Fruit fly (Drosophila melanogaster) whole organism, prepupa: ENCODE measurements around the gene CG11247.

ENCODE experiments used
- Blimp-1 ChIP-seq: fragments of 200-800 bp; sonication (Bioruptor generic); optimal IDR thresholded peaks from 3 replicates; lab custom pipeline; 2017; ENCODE audit warnings: missing biosample characterization, missing genetic modification characterization, mild to moderate bottlenecking, moderate library complexity, missing genetic modification reagents
- CG10631 ChIP-seq: fragments of 200-800 bp; sonication (Bioruptor generic); optimal IDR thresholded peaks from 2 replicates; lab custom pipeline; 2016; ENCODE audit warnings: missing biosample characterization, missing genetic modification characterization
- CG10669 ChIP-seq: fragments of 200-800 bp; sonication (Bioruptor generic); optimal IDR thresholded peaks from 3 replicates; lab custom pipeline; 2018; ENCODE audit warnings: missing biosample characterization, mild to moderate bottlenecking, missing genetic modification characterization, moderate library complexity
- CG11902 ChIP-seq: fragments of 200-800 bp; sonication (Bioruptor generic); optimal IDR thresholded peaks from 3 replicates; lab custom pipeline; 2016; ENCODE audit warnings: missing biosample characterization, missing genetic modification characterization
- CG15336 ChIP-seq: fragments of 200-800 bp; sonication (Bioruptor generic); IDR thresholded peaks from 2 replicates; pipeline ENCODE4 v1.3.6; 2022; ENCODE audit warnings: missing biosample characterization, missing genetic modification characterization
- CG1621 ChIP-seq: fragments of 200-800 bp; sonication (Bioruptor generic); optimal IDR thresholded peaks from 3 replicates; lab custom pipeline; 2018; ENCODE audit warnings: missing biosample characterization, mild to moderate bottlenecking, missing genetic modification characterization
- CG16779 ChIP-seq: fragments of 200-800 bp; sonication (Bioruptor generic); optimal IDR thresholded peaks from 3 replicates; lab custom pipeline; 2017; ENCODE audit warnings: missing biosample characterization, mild to moderate bottlenecking, missing genetic modification characterization
- CG3032 ChIP-seq: fragments of 200-800 bp; optimal IDR thresholded peaks from 2 replicates; lab custom pipeline; 2019; ENCODE audit warnings: missing biosample characterization, mild to moderate bottlenecking, missing genetic modification characterization, moderate library complexity
- CG31627 ChIP-seq: fragments of 200-800 bp; sonication (Bioruptor generic); optimal IDR thresholded peaks from 3 replicates; lab custom pipeline; 2016; ENCODE audit warnings: missing biosample characterization, missing genetic modification characterization
- CG32006 ChIP-seq: fragments of 200-800 bp; sonication (Bioruptor generic); optimal IDR thresholded peaks from 3 replicates; lab custom pipeline; 2017; ENCODE audit warnings: missing biosample characterization, mild to moderate bottlenecking, missing genetic modification characterization
- CG34406 ChIP-seq: fragments of 200-800 bp; sonication (Bioruptor generic); optimal IDR thresholded peaks from 3 replicates; lab custom pipeline; 2016; ENCODE audit warnings: missing biosample characterization, missing genetic modification characterization
- CG3919 ChIP-seq: fragments of 200-800 bp; sonication (Bioruptor generic); optimal IDR thresholded peaks from 3 replicates; lab custom pipeline; 2016; ENCODE audit warnings: missing biosample characterization, missing genetic modification characterization
- CG4318 ChIP-seq: fragments of 200-800 bp; sonication (Bioruptor generic); optimal IDR thresholded peaks from 3 replicates; lab custom pipeline; 2017; ENCODE audit warnings: missing biosample characterization, mild to moderate bottlenecking, missing genetic modification characterization
- CG6163 ChIP-seq: fragments of 200-800 bp; sonication (Bioruptor generic); IDR thresholded peaks from 3 replicates; pipeline ENCODE4 v1.3.6; 2022; ENCODE audit warnings: missing biosample characterization, missing genetic modification characterization
- CG6276 ChIP-seq: fragments of 200-800 bp; sonication (Bioruptor generic); optimal IDR thresholded peaks from 2 replicates; lab custom pipeline; 2017; ENCODE audit warnings: missing biosample characterization, mild to moderate bottlenecking, missing genetic modification characterization
- CG6792 ChIP-seq: fragments of 200-800 bp; sonication (Bioruptor generic); optimal IDR thresholded peaks from 3 replicates; lab custom pipeline; 2016; ENCODE audit warnings: missing biosample characterization, missing genetic modification characterization
- CG6808 ChIP-seq: fragments of 200-800 bp; sonication (Bioruptor generic); optimal IDR thresholded peaks from 3 replicates; lab custom pipeline; 2017; ENCODE audit warnings: missing biosample characterization, missing genetic modification characterization, mild to moderate bottlenecking, moderate library complexity, missing genetic modification reagents
- CG6854 ChIP-seq: fragments of 200-800 bp; sonication (Bioruptor generic); optimal IDR thresholded peaks from 2 replicates; lab custom pipeline; 2017; ENCODE audit warnings: missing biosample characterization, mild to moderate bottlenecking, missing genetic modification characterization
- CG7368 ChIP-seq: fragments of 200-800 bp; sonication (Bioruptor generic); optimal IDR thresholded peaks from 3 replicates; lab custom pipeline; 2016; ENCODE audit warnings: missing biosample characterization, missing genetic modification characterization
- CG8319 ChIP-seq: fragments of 200-800 bp; sonication (Bioruptor generic); optimal IDR thresholded peaks from 3 replicates; lab custom pipeline; 2016; ENCODE audit warnings: missing biosample characterization, missing genetic modification characterization
- CG8632 ChIP-seq: fragments of 200-800 bp; sonication (Bioruptor generic); optimal IDR thresholded peaks from 3 replicates; lab custom pipeline; 2016; ENCODE audit warnings: missing biosample characterization, missing genetic modification characterization
- CG9139 ChIP-seq: fragments of 200-800 bp; sonication (Bioruptor generic); optimal IDR thresholded peaks from 3 replicates; lab custom pipeline; 2017; ENCODE audit warnings: missing biosample characterization, mild to moderate bottlenecking, missing genetic modification characterization
- Eip75B ChIP-seq: fragments of 200-800 bp; sonication (Bioruptor generic); optimal IDR thresholded peaks from 3 replicates; lab custom pipeline; 2016; ENCODE audit warnings: missing biosample characterization, missing genetic modification characterization
- Ets21C ChIP-seq: fragments of 200-800 bp; sonication (Bioruptor generic); optimal IDR thresholded peaks from 3 replicates; lab custom pipeline; 2016; ENCODE audit warnings: missing biosample characterization, missing genetic modification characterization
- Ets96B ChIP-seq: fragments of 200-800 bp; optimal IDR thresholded peaks from 2 replicates; lab custom pipeline; 2019; ENCODE audit warnings: missing biosample characterization, mild to moderate bottlenecking, missing genetic modification characterization, moderate library complexity
- Gug ChIP-seq: fragments of 200-800 bp; sonication (Bioruptor generic); IDR thresholded peaks from 2 replicates; pipeline ENCODE4 v1.3.6; 2022; ENCODE audit warnings: missing biosample characterization, missing genetic modification characterization
- Hr38 ChIP-seq: sonication (Bioruptor generic); optimal IDR thresholded peaks from 2 replicates; lab custom pipeline; 2016; ENCODE audit warnings: missing biosample characterization, missing genetic modification characterization
- Hr39 ChIP-seq: fragments of 200-800 bp; sonication (Bioruptor generic); optimal IDR thresholded peaks from 2 replicates; lab custom pipeline; 2016; ENCODE audit warnings: missing biosample characterization, missing genetic modification characterization
- Lpt ChIP-seq: fragments of 200-800 bp; sonication (Bioruptor generic); optimal IDR thresholded peaks from 3 replicates; lab custom pipeline; 2016; ENCODE audit warnings: missing biosample characterization, missing genetic modification characterization
- Met ChIP-seq: fragments of 200-800 bp; sonication (Bioruptor generic); optimal IDR thresholded peaks from 3 replicates; lab custom pipeline; 2016; ENCODE audit warnings: missing biosample characterization, missing genetic modification characterization
- OdsH ChIP-seq: fragments of 200-800 bp; sonication (Bioruptor generic); optimal IDR thresholded peaks from 3 replicates; lab custom pipeline; 2016; ENCODE audit warnings: missing biosample characterization, missing genetic modification characterization
- Smox ChIP-seq: fragments of 200-800 bp; sonication (Bioruptor generic); optimal IDR thresholded peaks from 3 replicates; lab custom pipeline; 2016; ENCODE audit warnings: missing biosample characterization, missing genetic modification characterization
- Sox102F ChIP-seq: fragments of 200-800 bp; sonication (Bioruptor generic); optimal IDR thresholded peaks from 2 replicates; lab custom pipeline; 2016; ENCODE audit warnings: missing biosample characterization, mild to moderate bottlenecking, missing genetic modification characterization
- Sox15 ChIP-seq: fragments of 200-800 bp; sonication (Bioruptor generic); optimal IDR thresholded peaks from 3 replicates; lab custom pipeline; 2016; ENCODE audit warnings: missing biosample characterization, missing genetic modification characterization
- achi ChIP-seq: fragments of 200-800 bp; sonication (Bioruptor generic); optimal IDR thresholded peaks from 3 replicates; lab custom pipeline; 2016; ENCODE audit warnings: missing biosample characterization, missing genetic modification characterization
- acj6 ChIP-seq: fragments of 200-800 bp; sonication (Bioruptor generic); optimal IDR thresholded peaks from 3 replicates; lab custom pipeline; 2016; ENCODE audit warnings: missing biosample characterization, missing genetic modification characterization
- dac ChIP-seq: fragments of 200-800 bp; sonication (Bioruptor generic); optimal IDR thresholded peaks from 2 replicates; lab custom pipeline; 2017; ENCODE audit warnings: missing biosample characterization, mild to moderate bottlenecking, missing genetic modification characterization
- eg ChIP-seq: fragments of 200-800 bp; sonication (Bioruptor generic); IDR thresholded peaks from 3 replicates; pipeline ENCODE4 v1.3.6; 2022; ENCODE audit warnings: missing biosample characterization, missing genetic modification characterization
- fd59A ChIP-seq: fragments of 200-800 bp; sonication (Bioruptor generic); optimal IDR thresholded peaks from 2 replicates; lab custom pipeline; 2017; ENCODE audit warnings: missing biosample characterization, mild to moderate bottlenecking, missing genetic modification characterization, missing genetic modification reagents
- fd85E ChIP-seq: fragments of 200-800 bp; sonication (Bioruptor generic); optimal IDR thresholded peaks from 3 replicates; lab custom pipeline; 2016; ENCODE audit warnings: missing biosample characterization, missing genetic modification characterization
- fkh ChIP-seq: fragments of 200-800 bp; sonication (Bioruptor generic); optimal IDR thresholded peaks from 3 replicates; lab custom pipeline; 2017; ENCODE audit warnings: missing biosample characterization, mild to moderate bottlenecking, missing genetic modification characterization, moderate library complexity
- net ChIP-seq: fragments of 200-800 bp; sonication (Bioruptor generic); optimal IDR thresholded peaks from 3 replicates; lab custom pipeline; 2016; ENCODE audit warnings: missing biosample characterization, missing genetic modification characterization
- ss ChIP-seq, 2 experiments: fragments of 200-800 bp; sonication (Bioruptor generic); optimal IDR thresholded peaks; 2 replicates in 1 of 2; 3 replicates in 1 of 2; lab custom pipeline; 2017 to 2018; ENCODE audit warnings: mild to moderate bottlenecking in 2 of 2, missing biosample characterization in 2 of 2, missing genetic modification characterization in 2 of 2, moderate library complexity in 1 of 2
- svp ChIP-seq: fragments of 200-800 bp; sonication (Bioruptor generic); peaks from one replicate; lab custom pipeline; 2016; ENCODE audit warnings: missing biosample characterization, missing genetic modification characterization

The CG11247 gene

DNA sequence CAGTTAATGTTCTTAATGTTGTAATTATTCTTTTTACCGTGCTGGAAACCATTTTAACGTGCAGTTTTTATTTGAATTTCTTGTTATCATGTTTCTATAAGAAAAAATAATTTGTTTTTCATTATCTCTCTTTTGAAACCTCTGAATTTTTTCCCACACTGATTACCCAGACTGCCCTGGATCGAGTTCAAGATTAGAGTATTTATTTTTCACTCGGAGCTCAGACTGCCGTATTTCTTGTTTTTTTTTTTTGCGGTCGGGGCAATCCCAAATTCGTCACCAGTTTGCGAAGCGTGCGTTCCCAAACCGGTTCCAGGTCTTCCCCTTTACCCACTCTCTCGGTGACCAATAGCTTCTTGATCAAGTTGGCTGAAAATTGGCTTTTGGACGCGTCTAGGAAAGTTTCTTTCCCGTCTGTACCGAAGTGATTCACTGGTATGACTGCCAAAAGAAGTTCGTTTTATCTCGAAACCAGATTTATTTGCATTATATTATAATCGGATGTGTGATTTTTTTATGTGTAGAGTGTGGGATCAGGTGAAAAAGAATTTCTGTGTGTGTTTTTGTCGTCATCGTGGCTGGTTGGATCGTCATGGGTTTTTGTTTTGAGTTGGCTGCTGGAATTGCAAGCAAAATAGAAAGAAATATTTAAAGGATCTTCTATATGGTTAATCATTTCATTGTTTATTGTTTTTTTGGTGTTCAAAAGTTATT lies 10.6 kb upstream of the CG11247 start (continued):
- no peak for TF ChIP-seq CG6276 (GFP tag; lab: Kevin White, UChicago)
- TF ChIP-seq CG6808 (GFP tag; lab: Kevin White, UChicago): no peak
- TF ChIP-seq CG6163 (GFP tag; lab: Robert Waterston, UW): 0 out of 3 replicates have a peak, but pooled peaks have one; percentile 32
- no peak for TF ChIP-seq CG3032 (tag; lab: Kevin White, UChicago)
- TF ChIP-seq fkh: peak; percentile 33
- TF ChIP-seq CG4318 (GFP tag; lab: Kevin White, UChicago): peak; percentile 20
- TF ChIP-seq Met (GFP tag; lab: Kevin White, UChicago): peak; percentile 47
- no peak for TF ChIP-seq CG16779 (tag; lab: Kevin White, UChicago)
- TF ChIP-seq Smox (GFP tag; lab: Kevin White, UChicago): peak; percentile 24
- peak; percentile 13 for TF ChIP-seq CG11902 (GFP tag; lab: Kevin White, UChicago)
- TF ChIP-seq Eip75B (GFP tag; lab: Kevin White, UChicago): peak; percentile 16
- TF ChIP-seq CG32006 (GFP tag; lab: Kevin White, UChicago): peak; percentile 26
- TF ChIP-seq Sox102F (GFP tag; lab: Kevin White, UChicago): peak; percentile 47
- peak; percentile 25 for TF ChIP-seq Sox15 (GFP tag; lab: Kevin White, UChicago)
- no peak for TF ChIP-seq Ets21C (GFP tag; lab: Kevin White, UChicago)
- TF ChIP-seq Blimp-1 (GFP tag; lab: Kevin White, UChicago): no peak
- no peak for TF ChIP-seq dac (GFP tag; lab: Kevin White, UChicago)
- peak; percentile 12 for TF ChIP-seq CG3919 (GFP tag; lab: Kevin White, UChicago)
- TF ChIP-seq, all 60 proteins: peak for 27

DNA sequence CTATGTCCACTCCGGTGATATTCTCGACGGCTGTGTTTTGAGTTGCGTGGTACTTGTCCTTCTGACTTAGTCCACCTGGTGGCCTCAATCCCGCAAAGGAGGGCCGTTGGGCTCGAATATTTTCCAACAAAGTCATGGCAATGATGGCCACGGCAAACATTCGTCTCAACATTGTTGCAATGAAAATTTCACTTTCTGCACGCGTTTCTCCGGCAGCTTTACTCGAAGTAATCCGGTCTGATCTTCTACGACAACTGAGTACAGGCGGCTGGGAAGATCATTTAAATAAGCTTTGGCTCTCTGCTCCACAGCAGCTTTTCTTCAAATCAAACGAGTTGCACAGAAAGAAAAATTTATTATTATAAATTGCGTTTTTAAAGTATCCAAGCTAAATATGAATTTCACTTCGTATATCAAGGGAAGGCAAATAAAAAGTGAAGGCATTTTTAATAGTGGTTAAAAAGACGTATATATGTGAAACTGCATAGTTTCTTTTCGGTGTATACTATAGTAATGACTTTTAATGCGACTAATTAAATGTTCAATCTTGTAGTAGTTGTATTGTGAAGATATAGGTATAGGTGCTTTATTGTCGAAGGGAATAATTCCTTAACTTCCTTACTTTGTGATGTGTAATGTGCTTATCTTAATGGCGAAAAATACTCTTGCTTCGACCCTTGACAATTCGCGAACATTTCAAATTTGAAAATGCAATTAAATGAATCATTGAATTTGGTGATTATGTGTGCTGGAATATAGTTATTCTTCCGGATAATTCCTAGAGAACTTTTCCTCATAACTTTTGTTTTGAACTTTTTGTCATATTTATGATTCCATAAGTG lies 9.8 kb upstream of the CG11247 start, which contains the start of gene CG14567:
Gene CG14567, minus strand, starts transcription at position 256 of the 842 bp plus-strand sequence.
- TF ChIP-seq net (GFP tag; lab: Kevin White, UChicago) (peak; percentile 50), dac (GFP tag; lab: Kevin White, UChicago) (peak; percentile 3), CG16779 (tag; lab: Kevin White, UChicago) (peak; percentile 2), CG7368 (GFP tag; lab: Kevin White, UChicago) (peak; percentile 56), CG32006 (GFP tag; lab: Kevin White, UChicago) (peak; percentile 81), Ets96B (tag; lab: Kevin White, UChicago) (peak; percentile 70), CG6854 (no peak), achi (GFP tag; lab: Kevin White, UChicago) (peak; percentile 57), CG9139 (GFP tag; lab: Kevin White, UChicago) (no peak), CG6808 (GFP tag; lab: Kevin White, UChicago) (no peak), Hr39 (peak; percentile 69), OdsH (GFP tag; lab: Kevin White, UChicago) (peak; percentile 68), Sox15 (GFP tag; lab: Kevin White, UChicago) (peak; percentile 41), CG31627 (GFP tag; lab: Kevin White, UChicago) (peak; percentile 73), Lpt (peak; percentile 12), CG10669 (GFP tag; lab: Kevin White, UChicago) (peak; percentile 26), svp (peak; percentile 46), CG11902 (GFP tag; lab: Kevin White, UChicago) (peak; percentile 27), fd85E (GFP tag; lab: Kevin White, UChicago) (no peak), CG1621 (tag; lab: Kevin White, UChicago) (no peak), fd59A (GFP tag; lab: Kevin White, UChicago) (no peak), CG8632 (peak; percentile 54), CG3919 (GFP tag; lab: Kevin White, UChicago) (peak; percentile 62), ss (GFP tag; optimal IDR thresholded peaks at IDR 0.05; lab: Kevin White, UChicago) (no peak), Sox102F (GFP tag; lab: Kevin White, UChicago) (peak; percentile 53), CG3032 (tag; lab: Kevin White, UChicago) (peak; percentile 34), CG15336 (peak; percentile 74), Hr38 (GFP tag; lab: Kevin White, UChicago) (no peak), eg (GFP tag; lab: Robert Waterston, UW) (peak; percentile 86), Eip75B (GFP tag; lab: Kevin White, UChicago) (peak; percentile 64), acj6 (GFP tag; lab: Kevin White, UChicago) (peak; percentile 63), CG4318 (GFP tag; lab: Kevin White, UChicago) (peak; percentile 2), CG8319 (GFP tag; lab: Kevin White, UChicago) (no peak), Gug (peak; percentile 55; the same call in 1 of the 2 replicates), CG6276 (GFP tag; lab: Kevin White, UChicago) (peak; percentile 56), Blimp-1 (GFP tag; lab: Kevin White, UChicago) (peak; percentile 28), CG34406 (GFP tag; lab: Kevin White, UChicago) (peak; percentile 56), CG6792 (GFP tag; lab: Kevin White, UChicago) (peak; percentile 61), CG10631 (peak; percentile 45)
